Fruit fly (Drosophila melanogaster): ENCODE measurements around the gene bel.

bel gene

DNA sequence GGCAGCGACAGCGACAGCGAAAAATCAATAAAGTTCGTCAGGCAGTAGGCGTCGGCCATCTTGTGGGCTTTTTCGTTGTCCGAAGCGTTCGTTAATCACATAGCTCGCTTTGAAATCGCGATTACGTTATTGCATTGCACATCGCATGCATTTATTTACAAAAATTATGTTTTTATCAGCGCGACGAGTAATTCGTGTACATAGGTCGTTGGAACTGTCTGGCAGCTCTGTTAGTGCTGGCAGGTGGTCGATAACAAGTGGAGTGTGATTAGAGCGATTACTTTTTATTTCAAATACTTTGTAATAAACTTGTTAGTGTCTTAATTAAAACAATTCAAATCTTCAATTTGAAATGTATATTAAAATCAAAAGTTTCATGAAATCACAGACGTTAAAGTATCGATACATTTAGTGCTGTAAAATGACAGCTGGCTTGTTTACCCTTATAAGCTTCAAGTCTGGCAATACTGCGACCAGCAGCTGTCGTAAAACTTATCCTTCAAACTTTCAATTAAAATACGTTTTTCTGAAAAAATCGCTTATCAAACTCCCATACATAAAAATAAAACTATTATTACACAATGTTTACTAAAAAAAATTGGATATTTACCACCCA, 3.2 kb upstream of the bel start, which contains the start of gene CG8032 (continued):
- TF ChIP-seq ci (GFP tag; IDR thresholded peaks at IDR 0.05), result no peak; the same call in 2 of the 3 replicates
- peak; percentile 70 for TF ChIP-seq Sin3A (optimal IDR thresholded peaks at IDR 0.05)
- TF ChIP-seq CG31224 (GFP tag; IDR thresholded peaks at IDR 0.05), result no peak
- TF ChIP-seq Med (GFP tag), result peak; percentile 95
- TF ChIP-seq CG10959 (GFP tag; IDR thresholded peaks at IDR 0.05), result no peak
- no peak for TF ChIP-seq ATbp (GFP tag; optimal IDR thresholded peaks at IDR 0.05)
- TF ChIP-seq HmgZ (tag; optimal IDR thresholded peaks at IDR 0.05), result peak; percentile 70
- TF ChIP-seq Dip2 (GFP tag; IDR thresholded peaks at IDR 0.05), result no peak
- TF ChIP-seq ato (GFP tag; IDR thresholded peaks at IDR 0.05; ENCODE audit: partially characterized antibody), result no peak
- TF ChIP-seq ind (GFP tag; optimal IDR thresholded peaks at IDR 0.05), result peak; percentile 61
- peak in 1 of 3 experiments; percentile 19 for TF ChIP-seq lola (GFP tag; optimal IDR thresholded peaks at IDR 0.05)
- TF ChIP-seq CG14965 (GFP tag; optimal IDR thresholded peaks at IDR 0.05; ENCODE audit: borderline replicate concordance), result no peak
- TF ChIP-seq CG14014 (GFP tag; IDR thresholded peaks at IDR 0.05), result no peak
- TF ChIP-seq CG17802 (tag; optimal IDR thresholded peaks at IDR 0.05), result no peak
- TF ChIP-seq CG9932 (GFP tag; IDR thresholded peaks at IDR 0.05), result peak; percentile 72
- TF ChIP-seq CG2712 (tag; optimal IDR thresholded peaks at IDR 0.05), result peak; percentile 64
- TF ChIP-seq CG2889 (GFP tag; IDR thresholded peaks at IDR 0.05), result no peak
- TF ChIP-seq Sry-β (GFP tag; optimal IDR thresholded peaks at IDR 0.05), result no peak
- TF ChIP-seq MESR4 (GFP tag; optimal IDR thresholded peaks at IDR 0.05), result peak; percentile 71
- peak; percentile 15 to 47 for TF ChIP-seq Pdp1 (GFP tag; optimal IDR thresholded peaks at IDR 0.05)
- TF ChIP-seq CG6854 (GFP tag; optimal IDR thresholded peaks at IDR 0.05), result no peak
- peak; percentile 41 for TF ChIP-seq CG4424 (GFP tag; optimal IDR thresholded peaks at IDR 0.05)
- TF ChIP-seq chinmo (GFP tag; IDR thresholded peaks at IDR 0.05; ENCODE audit: partially characterized antibody), result 0 out of 4 replicates have a peak, but pooled peaks have one; percentile 61
- no peak for TF ChIP-seq esg (GFP tag; conservative IDR thresholded peaks at IDR 0.05)
- no peak for TF ChIP-seq cato (GFP tag; optimal IDR thresholded peaks at IDR 0.05; ENCODE audit: borderline replicate concordance)
- TF ChIP-seq CG6765 (GFP tag; optimal IDR thresholded peaks at IDR 0.05), result no peak
- TF ChIP-seq lmd (GFP tag; IDR thresholded peaks at IDR 0.05), result peak; percentile 15; the same call in 1 of the 2 replicates
- TF ChIP-seq Elba2 (GFP tag; optimal IDR thresholded peaks at IDR 0.05), result peak; percentile 22
- TF ChIP-seq caup (GFP tag; optimal IDR thresholded peaks at IDR 0.05; ENCODE audit: severe bottlenecking), result no peak
- TF ChIP-seq ttk (GFP tag; IDR thresholded peaks at IDR 0.05), result peak; percentile 36; the same call in 1 of the 2 replicates
- TF ChIP-seq her (GFP tag; optimal IDR thresholded peaks at IDR 0.05), result peak; percentile 27
- TF ChIP-seq gfzf (GFP tag; optimal IDR thresholded peaks at IDR 0.05), result peak; percentile 6
- no peak for TF ChIP-seq Ravus (GFP tag; IDR thresholded peaks at IDR 0.05)
- 0 out of 3 replicates have a peak, but pooled peaks have one; percentile 47 for TF ChIP-seq mld (GFP tag; IDR thresholded peaks at IDR 0.05; ENCODE audit: partially characterized antibody)
- TF ChIP-seq Jarid2 (GFP tag; optimal IDR thresholded peaks at IDR 0.05), result no peak
- TF ChIP-seq knrl (GFP tag; IDR thresholded peaks at IDR 0.05; ENCODE audit: partially characterized antibody), result peak; percentile 65
- TF ChIP-seq dimm (GFP tag; IDR thresholded peaks at IDR 0.05), result no peak
- no peak for TF ChIP-seq CG6254 (GFP tag; optimal IDR thresholded peaks at IDR 0.05)
- TF ChIP-seq Scr (GFP tag; IDR thresholded peaks at IDR 0.05; ENCODE audit: partially characterized antibody), result peak; percentile 77
- TF ChIP-seq CG3995 (GFP tag; optimal IDR thresholded peaks at IDR 0.05), result peak; percentile 70
- TF ChIP-seq danr (GFP tag; IDR thresholded peaks at IDR 0.05), result no peak
- TF ChIP-seq hb (GFP tag; IDR thresholded peaks at IDR 0.05; ENCODE audit: partially characterized antibody), result no peak
- no peak for TF ChIP-seq CG1233 (GFP tag; optimal IDR thresholded peaks at IDR 0.05)
- peak in 1 of 2 experiments; percentile 39 for TF ChIP-seq chif (GFP tag; optimal IDR thresholded peaks at IDR 0.05)
- TF ChIP-seq org-1 (GFP tag; optimal IDR thresholded peaks at IDR 0.05), result no peak
- no peak for TF ChIP-seq toy (GFP tag; IDR thresholded peaks at IDR 0.05)
- peak; percentile 51; the same call in 1 of the 3 replicates for TF ChIP-seq CG14860 (GFP tag; IDR thresholded peaks at IDR 0.05; ENCODE audit: partially characterized antibody)
- no peak; the same call in 1 of the 2 replicates for TF ChIP-seq bbx (GFP tag; IDR thresholded peaks at IDR 0.05; ENCODE audit: partially characterized antibody)
